Worm (Caenorhabditis elegans): ENCODE data around the gene spas-1.

- TF ChIP-seq dao-5 (tag; optimal IDR thresholded peaks at IDR 0.05) (no peak), him-1 (tag; optimal IDR thresholded peaks at IDR 0.05) (no peak)
Observed at ce11 chrV:9155616-9156015, 20.0 kb upstream of the spas-1 start.
